Fruit fly (Drosophila melanogaster): ENCODE data around the gene cnc.

- TF ChIP-seq CG15710 (tag; optimal IDR thresholded peaks at IDR 0.05) (peak; percentile 27), CG8301 (tag; optimal IDR thresholded peaks at IDR 0.05) (no peak), CG8159 (tag; optimal IDR thresholded peaks at IDR 0.05) (no peak), CG14655 (GFP tag; optimal IDR thresholded peaks at IDR 0.05) (no peak), D1 (tag; optimal IDR thresholded peaks at IDR 0.05) (no peak), CG12605 (GFP tag; IDR thresholded peaks at IDR 0.05) (no peak), CG9948 (tag; optimal IDR thresholded peaks at IDR 0.05) (no peak), CG10348 (GFP tag; IDR thresholded peaks at IDR 0.05) (no peak), Snoo (tag; optimal IDR thresholded peaks at IDR 0.05) (peak; percentile 66), CG34367 (tag; optimal IDR thresholded peaks at IDR 0.05) (peak; percentile 22), EcR (GFP tag; optimal IDR thresholded peaks at IDR 0.05) (no peak), Pif1A (GFP tag; optimal IDR thresholded peaks at IDR 0.05) (peak; percentile 38), Ets98B (GFP tag; IDR thresholded peaks at IDR 0.05) (peak; percentile 27)
Measured at dm6 chr3R:23201122-23201521, 25.4 kb downstream of the cnc start.

Data from whole organism, pupa.